Worm (Caenorhabditis elegans) whole organism, L2 larva: ENCODE measurements around the gene H28G03.2.

Experiments used
- F13H6.1 ChIP-seq: sonication (generic microtip); optimal IDR thresholded peaks from 2 replicates; lab custom pipeline; 2016; ENCODE audit warnings: missing genetic modification characterization, missing compliant biosample characterization
- Y55F3AM.14 ChIP-seq: fragments of 200-800 bp; sonication (Bioruptor generic); optimal IDR thresholded peaks from 2 replicates; lab custom pipeline; 2018; ENCODE audit warnings: mild to moderate bottlenecking, missing genetic modification characterization, missing compliant biosample characterization
- alr-1 ChIP-seq: fragments of 150-350 bp; optimal IDR thresholded peaks from 2 replicates; lab custom pipeline; 2014; ENCODE audit warnings: missing biosample characterization, missing genetic modification characterization
- ama-1 ChIP-seq: fragments of 150-350 bp; optimal IDR thresholded peaks from 2 replicates; lab custom pipeline; 2018; ENCODE audit warnings: inconsistent platforms
- egl-27 ChIP-seq: sonication (generic microtip); optimal IDR thresholded peaks from 3 replicates; lab custom pipeline; 2017; ENCODE audit warnings: missing biosample characterization, missing genetic modification reagents, missing genetic modification characterization
- elt-3 ChIP-seq: sonication (generic microtip); optimal IDR thresholded peaks from 2 replicates; lab custom pipeline; 2017; ENCODE audit warnings: missing biosample characterization, missing genetic modification characterization
- mab-5 ChIP-seq: fragments of 150-350 bp; optimal IDR thresholded peaks from 2 replicates; lab custom pipeline; 2014; ENCODE audit warnings: missing biosample characterization, missing genetic modification characterization
- mbf-1 ChIP-seq: sonication (generic microtip); optimal IDR thresholded peaks from 2 replicates; lab custom pipeline; 2017; ENCODE audit warnings: missing biosample characterization, missing genetic modification characterization
- nhr-12 ChIP-seq: fragments of 150-350 bp; optimal IDR thresholded peaks from 2 replicates; lab custom pipeline; 2014; ENCODE audit warnings: missing biosample characterization, missing genetic modification characterization
- nhr-6 ChIP-seq: fragments of 150-350 bp; optimal IDR thresholded peaks from 2 replicates; lab custom pipeline; 2014; ENCODE audit warnings: missing biosample characterization, missing genetic modification characterization
- skn-1 ChIP-seq: sonication (generic microtip); optimal IDR thresholded peaks from 2 replicates; lab custom pipeline; 2017; ENCODE audit warnings: missing biosample characterization, missing genetic modification characterization
- snpc-4 ChIP-seq: fragments of 150-350 bp; optimal IDR thresholded peaks from 2 replicates; lab custom pipeline; 2014; ENCODE audit warnings: missing biosample characterization, missing genetic modification characterization
- unc-62 ChIP-seq: fragments of 150-350 bp; optimal IDR thresholded peaks from 2 replicates; lab custom pipeline; 2014; ENCODE audit warnings: missing biosample characterization, missing genetic modification reagents, missing genetic modification characterization
- zag-1 ChIP-seq: fragments of 150-350 bp; optimal IDR thresholded peaks from 2 replicates; lab custom pipeline; 2014; ENCODE audit warnings: missing biosample characterization, missing genetic modification characterization

DNA sequence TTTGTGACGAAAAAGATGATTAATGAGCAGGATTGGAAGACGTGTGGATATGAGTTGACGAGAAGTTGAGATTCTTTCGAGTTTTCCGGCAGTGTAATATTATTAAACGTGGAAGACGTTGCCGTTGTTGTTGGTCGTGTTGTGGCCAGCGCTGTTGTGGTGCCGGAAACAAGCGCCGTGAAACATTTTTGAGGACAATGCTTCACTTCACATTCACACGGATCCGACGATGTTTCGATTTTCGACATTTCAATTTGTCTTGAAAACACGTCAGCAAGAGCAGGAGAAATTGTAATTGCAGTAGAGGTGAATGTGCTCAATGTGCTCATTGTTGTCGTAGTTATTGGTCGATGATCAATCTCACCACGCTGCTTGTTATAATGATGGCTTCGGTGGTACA lies 36.8 kb upstream of the H28G03.2 start:
- TF ChIP-seq alr-1 (tag; lab: Kevin White, UChicago) (no peak), F13H6.1 (no peak), mab-5 (tag; lab: Kevin White, UChicago) (no peak), nhr-12 (tag; lab: Kevin White, UChicago) (no peak), zag-1 (tag; lab: Kevin White, UChicago) (no peak), ama-1 (no peak), skn-1 (tag; lab: Kevin White, UChicago) (no peak), elt-3 (tag; lab: Kevin White, UChicago) (no peak), unc-62 (no peak), Y55F3AM.14 (GFP tag; lab: Kevin White, UChicago) (no peak), snpc-4 (tag; lab: Kevin White, UChicago) (no peak), nhr-6 (tag; lab: Kevin White, UChicago) (no peak), mbf-1 (tag; lab: Kevin White, UChicago) (no peak), egl-27 (no peak)
